Worm (Caenorhabditis elegans) whole organism, young adult: Measurements from ENCODE around the gene cey-4.

Source experiments
- F23B12.7 ChIP-seq: sonication (generic microtip); optimal IDR thresholded peaks from 2 replicates; lab custom pipeline; 2017; ENCODE audit warnings: missing genetic modification characterization, mild to moderate bottlenecking, missing compliant biosample characterization, antibody characterized with exemption, moderate library complexity; ENCODE audit not compliant: insufficient read depth
- F39B2.1 ChIP-seq: fragments of 200-800 bp; sonication (Bioruptor generic); IDR thresholded peaks from 2 replicates; pipeline ENCODE4 v1.3.6; 2022; ENCODE audit warnings: missing genetic modification reagents, missing genetic modification characterization, missing compliant biosample characterization
- Y67H2A.10 ChIP-seq: fragments of 200-800 bp; sonication (Bioruptor generic); conservative IDR thresholded peaks from 2 replicates; pipeline ENCODE4 v1.3.6; 2022; ENCODE audit warnings: missing genetic modification reagents, missing genetic modification characterization, missing compliant biosample characterization
- Y95B8A.8 ChIP-seq: fragments of 200-800 bp; sonication (Bioruptor generic); IDR thresholded peaks from 2 replicates; pipeline ENCODE4 v1.3.6; 2022; ENCODE audit warnings: missing genetic modification reagents, missing genetic modification characterization, missing compliant biosample characterization
- ama-1 ChIP-seq, 3 experiments: fragments of 150-350 bp in 1 of 3; sonication (generic microtip) in 2 of 3; optimal IDR thresholded peaks; 2 replicates each; lab custom pipeline; 2014 to 2018; ENCODE audit warnings: missing biosample characterization in 2 of 3, missing genetic modification characterization in 2 of 3, missing genetic modification reagents in 2 of 3
- cebp-2 ChIP-seq: fragments of 200-800 bp; sonication (Bioruptor generic); IDR thresholded peaks from 2 replicates; pipeline ENCODE4 v1.3.6; 2022; ENCODE audit warnings: missing genetic modification characterization, missing compliant biosample characterization
- ceh-27 ChIP-seq: fragments of 200-800 bp; sonication (Bioruptor generic); optimal IDR thresholded peaks from 2 replicates; lab custom pipeline; 2018; ENCODE audit warnings: mild to moderate bottlenecking, missing genetic modification characterization, moderate library complexity, missing compliant biosample characterization
- fkh-3 ChIP-seq: sonication (generic microtip); optimal IDR thresholded peaks from 2 replicates; lab custom pipeline; 2016; ENCODE audit warnings: mild to moderate bottlenecking, missing genetic modification characterization, missing compliant biosample characterization
- madf-3 ChIP-seq: fragments of 200-800 bp; sonication (Bioruptor generic); IDR thresholded peaks from 2 replicates; pipeline ENCODE4 v1.3.6; 2022; ENCODE audit warnings: missing genetic modification reagents, missing genetic modification characterization, missing compliant biosample characterization
- snpc-3.4 ChIP-seq: sonication (generic microtip); optimal IDR thresholded peaks from 2 replicates; lab custom pipeline; 2017; ENCODE audit warnings: missing genetic modification characterization, mild to moderate bottlenecking, missing compliant biosample characterization, antibody characterized with exemption, moderate library complexity, missing genotype, missing genetic modification reagents
- snpc-4 ChIP-seq, 5 experiments: fragments of 150-350 bp in 1 of 5; sonication (generic microtip) in 4 of 5; optimal IDR thresholded peaks; 2 replicates each; lab custom pipeline; 2014 to 2018; ENCODE audit warnings: missing genetic modification characterization in 5 of 5, missing biosample characterization in 3 of 5, antibody characterized with exemption in 2 of 5, mild to moderate bottlenecking in 2 of 5, missing compliant biosample characterization in 2 of 5, missing genotype in 2 of 5, moderate library complexity in 2 of 5, missing genetic modification reagents in 1 of 5
- tbx-9 ChIP-seq: sonication (generic microtip); optimal IDR thresholded peaks from 2 replicates; lab custom pipeline; 2016; ENCODE audit warnings: borderline replicate concordance, missing genetic modification characterization, inconsistent platforms, missing compliant biosample characterization
- tlf-1 ChIP-seq: fragments of 200-800 bp; sonication (Bioruptor generic); optimal IDR thresholded peaks from 2 replicates; lab custom pipeline; 2018; ENCODE audit warnings: mild to moderate bottlenecking, missing genetic modification characterization, missing compliant biosample characterization
- unc-130 ChIP-seq: sonication (generic microtip); optimal IDR thresholded peaks from 2 replicates; lab custom pipeline; 2016; ENCODE audit warnings: missing genetic modification reagents, missing genetic modification characterization, missing compliant biosample characterization

DNA sequence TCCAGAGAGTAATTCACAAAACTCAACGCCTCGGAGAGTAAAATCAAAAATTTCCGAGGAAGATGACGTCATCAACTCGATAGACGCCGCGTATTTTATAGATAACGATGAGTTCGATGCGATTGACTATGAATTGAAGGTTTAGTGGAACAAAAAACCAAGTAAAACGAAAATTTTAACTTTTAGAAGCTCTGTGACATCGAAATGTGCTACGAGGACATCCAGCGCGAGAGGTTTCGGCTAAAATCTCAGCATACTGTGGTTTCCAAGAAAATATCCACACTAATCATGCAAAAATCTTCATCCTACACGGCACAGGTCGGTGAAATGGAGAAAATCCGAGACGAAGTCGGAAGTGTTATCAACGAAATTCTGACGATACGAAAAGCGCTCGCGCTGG, 1.1 kb upstream of the cey-4 start:
- TF ChIP-seq fkh-3 (tag; lab: Kevin White, UChicago) (no peak), cebp-2 (GFP tag; lab: Robert Waterston, UW) (no peak), ceh-27 (no peak), snpc-4 (GFP tag; optimal IDR thresholded peaks at IDR 0.05; lab: Kevin White, UChicago) (no peak), snpc-4 (tag; optimal IDR thresholded peaks at IDR 0.05; lab: Kevin White, UChicago) (no peak), snpc-3.4 (no peak), madf-3 (GFP tag; lab: Robert Waterston, UW) (no peak), ama-1 (optimal IDR thresholded peaks at IDR 0.05; lab: Kevin White, UChicago) (no peak), ama-1 (GFP tag; optimal IDR thresholded peaks at IDR 0.05; lab: Kevin White, UChicago) (no peak), F23B12.7 (tag; lab: Kevin White, UChicago) (no peak), unc-130 (GFP tag; lab: Kevin White, UChicago) (no peak), tlf-1 (GFP tag; lab: Kevin White, UChicago) (no peak), F39B2.1 (no peak), Y95B8A.8 (GFP tag; lab: Robert Waterston, UW) (no peak), tbx-9 (tag; lab: Kevin White, UChicago) (no peak), Y67H2A.10 (no peak)
